Worm (Caenorhabditis elegans) whole organism, mixed stage, embryonic: Measurements from ENCODE around the gene dpy-9.

Experiments used
- flh-1 ChIP-seq: fragments of 200-800 bp; sonication (Bioruptor generic); optimal IDR thresholded peaks from 2 replicates; lab custom pipeline; 2018; ENCODE audit warnings: mild to moderate bottlenecking, missing genetic modification characterization, moderate library complexity, missing compliant biosample characterization
- lin-13 ChIP-seq: fragments of 150-350 bp; optimal IDR thresholded peaks from 2 replicates; lab custom pipeline; 2014; ENCODE audit warnings: missing biosample characterization, missing genetic modification characterization
- lin-32 ChIP-seq: fragments of 200-800 bp; sonication (Bioruptor generic); optimal IDR thresholded peaks from 2 replicates; lab custom pipeline; 2018; ENCODE audit warnings: mild to moderate bottlenecking, missing genetic modification characterization, missing compliant biosample characterization
- mep-1 ChIP-seq: fragments of 150-350 bp; optimal IDR thresholded peaks from 2 replicates; lab custom pipeline; 2017; ENCODE audit warnings: missing biosample characterization, missing genetic modification reagents, missing genetic modification characterization, inconsistent platforms
- nhr-12 ChIP-seq: fragments of 150-350 bp; optimal IDR thresholded peaks from 2 replicates; lab custom pipeline; 2014; ENCODE audit warnings: missing biosample characterization, missing genetic modification characterization
- nhr-237 ChIP-seq: fragments of 150-350 bp; optimal IDR thresholded peaks from 2 replicates; lab custom pipeline; 2014; ENCODE audit warnings: missing biosample characterization, missing genetic modification characterization
- nhr-76 ChIP-seq: sonication (generic microtip); optimal IDR thresholded peaks from 2 replicates; lab custom pipeline; 2017; ENCODE audit warnings: missing biosample characterization, missing genetic modification characterization

DNA sequence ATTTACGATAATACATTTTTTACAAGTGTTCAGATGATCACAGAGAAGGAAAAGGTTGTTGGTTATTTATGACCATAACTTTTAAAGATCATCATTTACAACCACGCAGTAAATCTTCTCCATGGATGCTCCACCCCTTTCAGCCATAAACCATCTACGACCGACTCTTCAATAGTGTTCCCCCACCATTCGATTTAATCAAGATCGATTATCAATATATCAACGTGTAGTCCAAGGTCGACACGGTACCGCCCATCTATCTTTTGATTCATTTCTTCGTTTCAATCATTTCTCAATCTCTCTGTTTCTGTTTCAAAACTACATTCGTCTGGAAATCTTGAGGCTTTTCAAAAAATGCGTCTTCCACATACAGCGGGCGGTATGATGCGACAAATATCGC lies 14.2 kb downstream of the dpy-9 start, which contains the start of gene aass-1:
- no peak for TF ChIP-seq lin-32 (GFP tag; lab: Kevin White, UChicago)
- TF ChIP-seq nhr-237 (tag; lab: Kevin White, UChicago): no peak
- no peak for TF ChIP-seq nhr-76 (tag; lab: Kevin White, UChicago)
- TF ChIP-seq nhr-12 (tag; lab: Kevin White, UChicago): no peak
- no peak for TF ChIP-seq flh-1 (GFP tag; lab: Kevin White, UChicago)
- no peak for TF ChIP-seq lin-13 (tag; lab: Kevin White, UChicago)
- no peak for TF ChIP-seq mep-1 (tag; lab: Kevin White, UChicago)
